Worm (Caenorhabditis elegans) whole organism, L4/young adult: ENCODE measurements around the gene glr-8.

Experiments used
- W03F9.2 ChIP-seq: fragments of 150-350 bp; optimal IDR thresholded peaks from 2 replicates; lab custom pipeline; 2014; ENCODE audit warnings: missing biosample characterization, missing genetic modification characterization
- dao-5 ChIP-seq: sonication (generic microtip); optimal IDR thresholded peaks from 2 replicates; lab custom pipeline; 2016; ENCODE audit warnings: missing genotype, missing genetic modification characterization, moderate library complexity, missing compliant biosample characterization
- him-1 ChIP-seq: sonication (generic microtip); optimal IDR thresholded peaks from 2 replicates; lab custom pipeline; 2016; ENCODE audit warnings: missing genotype, missing genetic modification reagents, missing genetic modification characterization, missing compliant biosample characterization

Gene glr-8

ce11 chrX:6505662-6506061 is at the start of gene glr-8:
Gene glr-8 (plus strand): TSS chrX:6505980.
- TF ChIP-seq him-1 (tag; lab: Kevin White, UChicago) (no peak), W03F9.2 (tag; lab: Kevin White, UChicago) (no peak), dao-5 (tag; lab: Kevin White, UChicago) (no peak)

DNA sequence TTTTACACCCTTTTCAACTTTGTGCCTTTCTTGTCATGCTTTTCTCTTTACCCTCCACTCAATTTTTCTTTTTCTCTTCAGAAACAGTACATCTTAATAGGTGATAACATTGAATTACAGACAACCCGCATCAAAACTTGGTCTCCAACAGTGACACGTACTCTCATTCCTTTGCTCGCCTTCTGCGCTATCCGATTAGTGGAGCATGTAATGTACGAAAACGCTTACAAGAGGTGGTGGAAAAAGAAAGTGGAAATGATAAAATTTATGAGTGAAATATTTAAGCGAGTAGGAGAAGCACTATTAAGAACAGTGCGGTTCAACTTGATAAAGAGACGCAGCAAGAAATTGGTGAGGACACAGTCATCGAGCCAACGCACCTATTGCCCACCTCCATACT is 49.2 kb upstream of the glr-8 start, which contains the start of gene pept-1:
pept-1 (plus strand) TSS at position 306 of the 400 bp plus-strand sequence.
- no peak for TF ChIP-seq W03F9.2 (tag; lab: Kevin White, UChicago)
- no peak for TF ChIP-seq him-1 (tag; lab: Kevin White, UChicago)
- TF ChIP-seq dao-5 (tag; lab: Kevin White, UChicago) = no peak

DNA sequence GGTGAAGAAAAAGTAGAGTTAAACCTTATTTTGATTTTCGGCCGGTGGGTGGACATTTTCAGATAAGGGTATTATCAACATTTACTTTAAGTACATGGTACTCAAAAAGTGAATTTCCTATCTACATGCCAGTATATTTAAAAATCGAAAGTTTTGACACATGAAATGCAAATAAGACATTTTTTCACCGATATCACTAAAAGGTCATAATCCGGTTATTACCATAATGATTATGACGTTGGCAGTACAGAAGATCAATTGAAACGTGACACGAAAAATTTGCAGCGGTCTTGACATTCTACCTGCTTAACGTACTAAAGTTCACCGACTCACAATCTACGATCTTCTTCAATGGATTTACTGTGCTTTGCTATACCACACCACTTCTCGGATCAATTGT is 47.8 kb upstream of the glr-8 start:
- TF ChIP-seq dao-5 (tag; lab: Kevin White, UChicago) (no peak), W03F9.2 (tag; lab: Kevin White, UChicago) (no peak), him-1 (tag; lab: Kevin White, UChicago) (no peak)

DNA sequence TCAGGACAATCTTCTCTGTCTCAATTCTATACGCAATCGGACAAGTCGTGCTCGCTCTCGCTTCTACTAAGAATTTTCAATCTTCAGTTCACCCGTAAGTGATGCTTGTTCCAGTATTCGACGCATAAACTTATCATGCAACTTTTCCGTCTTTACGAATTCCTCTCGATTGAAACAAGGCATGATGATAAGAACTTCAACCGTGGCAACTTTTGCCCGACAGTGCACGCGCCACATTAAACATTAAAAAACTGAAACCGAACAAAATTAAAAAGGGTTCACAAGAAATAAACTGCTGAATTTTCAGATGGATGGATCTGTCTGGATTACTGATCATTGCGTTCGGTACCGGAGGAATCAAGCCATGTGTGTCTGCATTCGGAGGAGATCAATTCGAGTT is 47.3 kb upstream of the glr-8 start:
- TF ChIP-seq W03F9.2 (tag; lab: Kevin White, UChicago) = no peak
- TF ChIP-seq dao-5 (tag; lab: Kevin White, UChicago) = no peak
- no peak for TF ChIP-seq him-1 (tag; lab: Kevin White, UChicago)

ce11 chrX:6460123-6460522 is 45.7 kb upstream of the glr-8 start:
- no peak for TF ChIP-seq W03F9.2 (tag; lab: Kevin White, UChicago)

ce11 chrX:6461729-6462128 is 44.1 kb upstream of the glr-8 start, which contains the start of gene K04E7.1:
Gene K04E7.1 (plus strand): TSS chrX:6462029.
- TF ChIP-seq W03F9.2 (tag; lab: Kevin White, UChicago) = no peak
- no peak for TF ChIP-seq dao-5 (tag; lab: Kevin White, UChicago)

DNA sequence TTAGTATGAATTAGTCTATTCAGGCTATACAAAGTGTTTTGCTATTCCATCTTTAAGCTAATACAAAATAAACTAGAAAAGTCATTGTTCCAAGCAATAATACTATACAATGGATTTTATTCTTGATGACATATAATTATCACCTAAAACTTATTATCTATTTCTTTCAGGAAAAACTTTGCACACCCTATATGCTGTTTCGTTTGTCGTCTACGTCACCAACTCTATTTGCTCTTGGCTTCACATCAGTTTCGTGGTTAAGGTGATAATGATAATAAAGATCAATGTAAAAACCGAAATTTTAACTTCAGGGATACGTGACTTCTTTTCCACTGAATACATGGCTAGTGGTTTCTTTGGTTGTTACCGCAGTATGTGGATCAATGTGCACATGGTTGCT is 43.3 kb upstream of the glr-8 start:
- TF ChIP-seq W03F9.2 (tag; lab: Kevin White, UChicago) (no peak), him-1 (tag; lab: Kevin White, UChicago) (no peak), dao-5 (tag; lab: Kevin White, UChicago) (no peak)

ce11 chrX:6462995-6463462 is 42.8 kb upstream of the glr-8 start, which contains the start of gene C15B12.2:
Gene C15B12.2 (plus strand): TSS chrX:6463412.
- TF ChIP-seq dao-5 (tag; lab: Kevin White, UChicago) = no peak
- TF ChIP-seq him-1 (tag; lab: Kevin White, UChicago) = no peak
- no peak for TF ChIP-seq W03F9.2 (tag; lab: Kevin White, UChicago)

- TF ChIP-seq him-1 (tag; lab: Kevin White, UChicago) (no peak), W03F9.2 (tag; lab: Kevin White, UChicago) (no peak), dao-5 (tag; lab: Kevin White, UChicago) (no peak)
Observed at ce11 chrX:6467462-6467861, 38.3 kb upstream of the glr-8 start, which contains the start of gene C15B12.3. Gene C15B12.3 (minus strand): TSS chrX:6467562.

DNA sequence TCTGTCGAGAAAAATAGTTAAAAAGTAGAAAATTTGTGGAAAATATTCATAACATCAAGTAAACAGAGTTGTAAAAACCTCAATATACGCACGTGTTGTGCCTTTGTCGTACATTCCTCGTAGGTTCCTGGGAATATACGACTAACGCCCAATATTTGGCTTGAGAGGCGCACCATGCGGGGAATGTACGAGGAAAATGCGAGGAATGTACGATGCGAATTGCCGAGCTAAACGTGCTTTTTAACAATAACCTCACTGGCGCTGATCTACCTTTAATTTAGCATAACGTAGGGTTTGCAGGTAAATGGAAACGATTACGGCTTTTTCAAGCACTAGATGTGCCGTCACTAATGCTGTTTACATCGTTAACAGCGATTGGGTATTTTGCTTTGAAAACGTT is 37.3 kb upstream of the glr-8 start, which contains the start of gene C15B12.9:
C15B12.9 (plus strand) TSS at position 301 of the 400 bp plus-strand sequence.
- TF ChIP-seq him-1 (tag; lab: Kevin White, UChicago) (no peak), W03F9.2 (tag; lab: Kevin White, UChicago) (no peak), dao-5 (tag; lab: Kevin White, UChicago) (no peak)

- TF ChIP-seq him-1 (tag; lab: Kevin White, UChicago) = no peak
- TF ChIP-seq dao-5 (tag; lab: Kevin White, UChicago) = no peak
- no peak for TF ChIP-seq W03F9.2 (tag; lab: Kevin White, UChicago)
Observed at ce11 chrX:6473698-6474314, 32.0 kb upstream of the glr-8 start, which contains the start of the genes C15B12.4 and C15B12.8. Gene C15B12.4 (minus strand): TSS chrX:6473748. Gene C15B12.8 (plus strand): TSS chrX:6474264.

- TF ChIP-seq dao-5 (tag; lab: Kevin White, UChicago) (no peak), W03F9.2 (tag; lab: Kevin White, UChicago) (no peak), him-1 (tag; lab: Kevin White, UChicago) (no peak)
Observed at ce11 chrX:6476540-6476939, 29.2 kb upstream of the glr-8 start, which contains the start of gene C15B12.1. Gene C15B12.1 (plus strand): TSS chrX:6476810.

DNA sequence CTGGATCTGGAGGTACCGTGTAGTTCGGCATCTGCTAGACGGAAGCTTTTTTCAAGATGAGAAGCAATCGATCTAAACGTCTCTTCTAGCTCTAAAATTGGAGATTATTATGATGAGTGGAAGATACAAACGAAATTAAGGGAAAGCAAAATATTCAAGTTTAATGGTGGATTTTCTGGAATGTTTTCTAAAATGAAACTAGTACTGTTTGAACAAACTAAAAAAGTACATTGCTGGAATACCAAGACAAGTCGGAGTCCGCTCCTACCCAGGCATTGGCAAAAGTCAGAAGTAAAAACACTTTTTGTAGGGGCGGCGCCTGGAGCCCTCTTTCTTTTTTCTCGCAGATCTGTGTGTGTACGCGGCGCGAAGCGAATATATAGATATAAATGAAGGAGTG is 21.0 kb upstream of the glr-8 start, which contains the start of gene gar-1:
gar-1 (minus strand) TSS at position 101 of the 400 bp plus-strand sequence.
- TF ChIP-seq dao-5 (tag; lab: Kevin White, UChicago) (no peak), him-1 (tag; lab: Kevin White, UChicago) (no peak), W03F9.2 (tag; lab: Kevin White, UChicago) (no peak)

ce11 chrX:6499736-6500135 is 6.0 kb upstream of the glr-8 start, which contains the start of gene actl-1:
Gene actl-1 (minus strand): TSS chrX:6499836.
- TF ChIP-seq him-1 (tag; lab: Kevin White, UChicago) = no peak
- TF ChIP-seq W03F9.2 (tag; lab: Kevin White, UChicago) = no peak
- TF ChIP-seq dao-5 (tag; lab: Kevin White, UChicago) = no peak
